Worm (Caenorhabditis elegans) whole organism, young adult: ENCODE measurements around the gene Y54H5A.2.

ENCODE experiments used
- C17E4.6 ChIP-seq: fragments of 200-800 bp; sonication (Bioruptor generic); IDR thresholded peaks from 2 replicates; pipeline ENCODE4 v1.3.6; 2022; ENCODE audit warnings: missing genetic modification reagents, missing genetic modification characterization, missing compliant biosample characterization
- F49E8.2 ChIP-seq: sonication (generic microtip); optimal IDR thresholded peaks from 3 replicates; lab custom pipeline; 2017; ENCODE audit warnings: missing genetic modification characterization, mild to moderate bottlenecking, missing compliant biosample characterization, antibody characterized with exemption, moderate library complexity; ENCODE audit not compliant: insufficient read depth
- ama-1 ChIP-seq, 3 experiments: fragments of 150-350 bp in 1 of 3; sonication (generic microtip) in 2 of 3; optimal IDR thresholded peaks; 2 replicates each; lab custom pipeline; 2014 to 2018; ENCODE audit warnings: missing biosample characterization in 2 of 3, missing genetic modification characterization in 2 of 3, missing genetic modification reagents in 2 of 3
- nfya-2 ChIP-seq: fragments of 200-800 bp; sonication (Bioruptor generic); IDR thresholded peaks from 2 replicates; pipeline ENCODE4 v1.3.6; 2022; ENCODE audit warnings: missing genetic modification reagents, missing genetic modification characterization, missing compliant biosample characterization
- nhr-179 ChIP-seq: sonication (generic microtip); optimal IDR thresholded peaks from 2 replicates; lab custom pipeline; 2016; ENCODE audit warnings: mild to moderate bottlenecking, missing genetic modification characterization, missing compliant biosample characterization
- rpc-1 ChIP-seq, 2 experiments: fragments of 150-350 bp in 1 of 2; sonication (generic microtip) in 1 of 2; optimal IDR thresholded peaks; 2 replicates each; lab custom pipeline; 2014 to 2018; ENCODE audit warnings: missing biosample characterization in 1 of 2, missing genetic modification characterization in 1 of 2, missing genetic modification reagents in 1 of 2, missing genotype in 1 of 2
- sdz-38 ChIP-seq: sonication (generic microtip); optimal IDR thresholded peaks from 2 replicates; lab custom pipeline; 2016; ENCODE audit warnings: missing genotype, missing genetic modification characterization, missing compliant biosample characterization
- sea-2 ChIP-seq: fragments of 200-800 bp; sonication (Bioruptor generic); IDR thresholded peaks from 2 replicates; pipeline ENCODE4 v1.3.6; 2022; ENCODE audit warnings: missing genetic modification characterization, missing compliant biosample characterization
- snpc-4 ChIP-seq, 5 experiments: fragments of 150-350 bp in 1 of 5; sonication (generic microtip) in 4 of 5; optimal IDR thresholded peaks; 2 replicates each; lab custom pipeline; 2014 to 2018; ENCODE audit warnings: missing genetic modification characterization in 5 of 5, missing biosample characterization in 3 of 5, antibody characterized with exemption in 2 of 5, mild to moderate bottlenecking in 2 of 5, missing compliant biosample characterization in 2 of 5, missing genotype in 2 of 5, moderate library complexity in 2 of 5, missing genetic modification reagents in 1 of 5
- tlf-1 ChIP-seq: fragments of 200-800 bp; sonication (Bioruptor generic); optimal IDR thresholded peaks from 2 replicates; lab custom pipeline; 2018; ENCODE audit warnings: mild to moderate bottlenecking, missing genetic modification characterization, missing compliant biosample characterization
- unc-130 ChIP-seq: sonication (generic microtip); optimal IDR thresholded peaks from 2 replicates; lab custom pipeline; 2016; ENCODE audit warnings: missing genetic modification reagents, missing genetic modification characterization, missing compliant biosample characterization
- unc-62 ChIP-seq: fragments of 150-350 bp; optimal IDR thresholded peaks from 2 replicates; lab custom pipeline; 2014; ENCODE audit warnings: missing biosample characterization, missing genetic modification reagents, missing genetic modification characterization
- ztf-26 ChIP-seq: sonication (generic microtip); optimal IDR thresholded peaks from 2 replicates; lab custom pipeline; 2017; ENCODE audit warnings: missing genetic modification characterization, missing compliant biosample characterization
- ztf-28 ChIP-seq: fragments of 200-800 bp; sonication (Bioruptor generic); IDR thresholded peaks from 2 replicates; pipeline ENCODE4 v1.3.6; 2022; ENCODE audit warnings: missing genetic modification reagents, missing genetic modification characterization, missing compliant biosample characterization

- TF ChIP-seq C17E4.6 (GFP tag; lab: Robert Waterston, UW) = no peak
- no peak for TF ChIP-seq unc-62 (GFP tag; lab: Kevin White, UChicago)
- TF ChIP-seq nfya-2 (GFP tag; lab: Robert Waterston, UW) = no peak
- TF ChIP-seq ztf-28 (GFP tag; lab: Robert Waterston, UW) = no peak
- TF ChIP-seq rpc-1 (optimal IDR thresholded peaks at IDR 0.05; lab: Kevin White, UChicago) = no peak
- TF ChIP-seq rpc-1 (tag; optimal IDR thresholded peaks at IDR 0.05; lab: Kevin White, UChicago) = no peak
- no peak for TF ChIP-seq sdz-38 (tag; lab: Kevin White, UChicago)
- no peak for TF ChIP-seq sea-2 (GFP tag; lab: Robert Waterston, UW)
- no peak for TF ChIP-seq ama-1 (optimal IDR thresholded peaks at IDR 0.05; lab: Kevin White, UChicago)
- TF ChIP-seq ama-1 (GFP tag; optimal IDR thresholded peaks at IDR 0.05; lab: Kevin White, UChicago) = no peak
- TF ChIP-seq tlf-1 = no peak
- TF ChIP-seq snpc-4 (GFP tag; optimal IDR thresholded peaks at IDR 0.05; lab: Kevin White, UChicago) = no peak
- TF ChIP-seq snpc-4 (tag; optimal IDR thresholded peaks at IDR 0.05; lab: Kevin White, UChicago) = no peak
- no peak for TF ChIP-seq nhr-179 (tag; lab: Kevin White, UChicago)
- no peak for TF ChIP-seq unc-130
- no peak for TF ChIP-seq F49E8.2 (tag; lab: Kevin White, UChicago)
- no peak for TF ChIP-seq ztf-26
Measured at ce11 chrIII:5159505-5159904, 10.1 kb upstream of the Y54H5A.2 start, which contains the start of gene T10F2.5.
